Fruit fly (Drosophila melanogaster) whole organism, embryonic: ENCODE results near the gene Tsp74F.
A peak's percentile ranks its signal among the peaks of the same experiment; 100 is the strongest.

ENCODE experiments used
- Awh ChIP-seq: fragments of 200-800 bp; sonication (Bioruptor generic); IDR thresholded peaks from 2 replicates; pipeline ENCODE4, ENCODE4 v1.3.6; 2022; ENCODE audit warnings: missing biosample characterization, missing genetic modification characterization
- Blimp-1 ChIP-seq: fragments of 200-800 bp; sonication (Bioruptor generic); optimal IDR thresholded peaks from 3 replicates; lab custom pipeline; 2018; ENCODE audit warnings: missing biosample characterization, missing genetic modification characterization, mild to moderate bottlenecking, moderate library complexity, missing genetic modification reagents
- CG3065 ChIP-seq: fragments of 200-800 bp; sonication (Bioruptor generic); optimal IDR thresholded peaks from 2 replicates; lab custom pipeline; 2016; ENCODE audit warnings: missing biosample characterization, missing genetic modification characterization
- CG3163 ChIP-seq: fragments of 200-800 bp; sonication (Bioruptor generic); optimal IDR thresholded peaks from 3 replicates; lab custom pipeline; 2016; ENCODE audit warnings: missing biosample characterization, missing genetic modification characterization
- CG34422 ChIP-seq: fragments of 200-800 bp; sonication (Bioruptor generic); IDR thresholded peaks from 3 replicates; pipeline ENCODE4 v1.3.6; 2022; ENCODE audit warnings: missing biosample characterization, missing genetic modification characterization
- CG9727 ChIP-seq: fragments of 200-800 bp; sonication (Bioruptor generic); optimal IDR thresholded peaks from 3 replicates; lab custom pipeline; 2017; ENCODE audit warnings: missing biosample characterization, mild to moderate bottlenecking, missing genetic modification characterization
- Dbx ChIP-seq: fragments of 200-800 bp; sonication (Bioruptor generic); IDR thresholded peaks from 3 replicates; pipeline ENCODE4 v1.3.6; 2022; ENCODE audit warnings: missing biosample characterization, missing genetic modification characterization
- Sry-β ChIP-seq: fragments of 200-800 bp; sonication (Bioruptor generic); optimal IDR thresholded peaks from 2 replicates; lab custom pipeline; 2018; ENCODE audit warnings: missing biosample characterization, mild to moderate bottlenecking, missing genetic modification characterization, moderate library complexity
- aop ChIP-seq: fragments of 200-800 bp; sonication (Bioruptor generic); IDR thresholded peaks from 2 replicates; pipeline ENCODE4 v1.3.6; 2022; ENCODE audit warnings: missing biosample characterization, missing genetic modification characterization
- dmrt11E ChIP-seq: fragments of 200-800 bp; sonication (Bioruptor generic); optimal IDR thresholded peaks from 3 replicates; lab custom pipeline; 2018; ENCODE audit warnings: missing biosample characterization, mild to moderate bottlenecking, missing genetic modification characterization, moderate library complexity
- pita ChIP-seq: fragments of 200-800 bp; sonication (Bioruptor generic); optimal IDR thresholded peaks from 2 replicates; lab custom pipeline; 2017; ENCODE audit warnings: missing biosample characterization, mild to moderate bottlenecking, missing genetic modification characterization
- slp2 ChIP-seq: fragments of 200-800 bp; sonication (Bioruptor generic); optimal IDR thresholded peaks from 2 replicates; lab custom pipeline; 2016; ENCODE audit warnings: missing biosample characterization, missing genetic modification characterization
- stwl ChIP-seq: fragments of 200-800 bp; sonication (Bioruptor generic); optimal IDR thresholded peaks from 3 replicates; lab custom pipeline; 2018; ENCODE audit warnings: missing biosample characterization, mild to moderate bottlenecking, missing genetic modification characterization, moderate library complexity

DNA sequence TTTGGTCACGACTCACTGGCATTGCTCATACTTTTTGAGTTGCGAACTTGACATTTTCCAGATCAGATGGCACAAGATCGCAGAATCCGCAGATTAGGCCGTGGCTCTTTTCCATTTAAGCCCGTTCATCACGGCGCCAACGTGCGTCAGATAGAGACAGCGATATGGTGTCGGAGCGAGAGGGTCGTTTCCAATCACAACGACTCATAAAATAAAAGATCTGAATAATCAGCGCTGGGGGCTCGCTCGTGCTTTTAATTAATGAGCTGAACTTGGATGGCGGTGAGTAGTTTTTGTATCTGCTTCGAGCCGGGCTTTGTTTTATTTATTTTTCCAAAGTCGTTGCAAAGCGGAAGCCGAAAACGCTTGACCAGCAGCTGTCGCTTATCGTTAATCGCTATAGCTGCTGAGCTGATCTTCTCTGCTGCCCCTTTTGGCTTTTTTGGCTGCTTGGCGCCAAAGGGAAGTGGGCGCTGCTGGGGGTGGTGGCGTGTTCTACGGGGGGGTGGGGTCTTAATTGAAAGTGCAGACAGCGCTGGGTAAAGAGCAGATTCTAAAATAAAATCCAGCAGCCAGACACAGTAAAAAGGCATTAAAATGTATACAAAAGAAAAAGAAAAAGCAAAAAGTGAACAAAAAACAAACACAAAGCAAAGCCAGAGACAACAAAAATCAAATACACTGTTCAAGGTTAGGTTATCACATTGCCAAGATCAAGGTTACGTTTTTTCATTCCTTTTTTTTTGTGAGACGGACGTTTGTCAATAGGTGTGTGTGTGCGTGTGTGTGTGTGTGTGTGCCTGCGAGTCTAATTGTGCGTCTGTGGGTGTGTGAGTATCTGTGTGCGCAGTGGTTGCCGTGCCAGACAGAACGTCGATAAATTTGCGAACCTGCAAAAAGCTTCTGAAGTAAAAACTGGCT lies 26.8 kb upstream of the Tsp74F start:
- TF ChIP-seq pita (GFP tag; lab: Kevin White, UChicago) (no peak), slp2 (GFP tag; lab: Kevin White, UChicago) (no peak), Awh (GFP tag; lab: Robert Waterston, UW) (peak; percentile 93), Blimp-1 (GFP tag; lab: Kevin White, UChicago) (no peak), CG3065 (GFP tag; lab: Kevin White, UChicago) (no peak), CG34422 (GFP tag; lab: Robert Waterston, UW) (no peak), Dbx (no peak), stwl (tag; lab: Kevin White, UChicago) (no peak), CG9727 (GFP tag; lab: Kevin White, UChicago) (no peak), aop (GFP tag; lab: Robert Waterston, UW) (no peak), dmrt11E (tag; lab: Kevin White, UChicago) (no peak), CG3163 (GFP tag; lab: Kevin White, UChicago) (no peak), Sry-β (GFP tag; lab: Kevin White, UChicago) (no peak)
